Worm (Caenorhabditis elegans) whole organism, L4/young adult: ENCODE results near the gene hot-1.

Source experiments
- W03F9.2 ChIP-seq: fragments of 150-350 bp; optimal IDR thresholded peaks from 2 replicates; lab custom pipeline; 2014; ENCODE audit warnings: missing biosample characterization, missing genetic modification characterization
- him-1 ChIP-seq: sonication (generic microtip); optimal IDR thresholded peaks from 2 replicates; lab custom pipeline; 2016; ENCODE audit warnings: missing genotype, missing genetic modification reagents, missing genetic modification characterization, missing compliant biosample characterization

ce11 chrV:14609643-14610042 is 11.3 kb upstream of the hot-1 start, which contains the start of gene R11H6.4:
- TF ChIP-seq him-1 (no peak), W03F9.2 (tag; lab: Kevin White, UChicago) (no peak)
